Worm (Caenorhabditis elegans) whole organism, L4/young adult: ENCODE data around the gene Y44A6C.1.

Experiments used
- W03F9.2 ChIP-seq: fragments of 150-350 bp; optimal IDR thresholded peaks from 2 replicates; lab custom pipeline; 2014; ENCODE audit warnings: missing biosample characterization, missing genetic modification characterization
- dao-5 ChIP-seq: sonication (generic microtip); optimal IDR thresholded peaks from 2 replicates; lab custom pipeline; 2016; ENCODE audit warnings: missing genotype, missing genetic modification characterization, moderate library complexity, missing compliant biosample characterization
- him-1 ChIP-seq: sonication (generic microtip); optimal IDR thresholded peaks from 2 replicates; lab custom pipeline; 2016; ENCODE audit warnings: missing genotype, missing genetic modification reagents, missing genetic modification characterization, missing compliant biosample characterization

Gene Y44A6C.1

DNA sequence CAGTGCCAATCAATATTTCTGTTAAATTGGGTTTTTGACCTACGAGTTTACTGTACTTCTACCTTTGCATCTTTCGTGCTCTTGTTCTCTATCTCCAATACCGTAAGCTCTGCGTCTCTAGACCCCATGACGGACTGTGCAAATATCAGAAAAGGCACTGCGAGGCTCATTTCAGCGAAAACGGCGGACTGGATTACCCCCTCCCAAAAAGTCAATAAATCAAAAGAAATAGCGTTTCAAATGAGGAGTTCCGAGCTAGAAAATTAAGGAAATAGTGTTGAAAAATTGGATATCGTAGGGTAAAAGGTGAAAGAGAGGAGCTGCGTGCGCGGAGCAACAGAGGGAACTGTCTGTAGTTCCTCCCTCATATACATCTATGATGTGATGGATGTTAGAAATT lies 48.0 kb downstream of the Y44A6C.1 start:
- no peak for TF ChIP-seq dao-5
- TF ChIP-seq W03F9.2 (tag; lab: Kevin White, UChicago), result no peak
- TF ChIP-seq him-1 (tag; lab: Kevin White, UChicago), result no peak

DNA sequence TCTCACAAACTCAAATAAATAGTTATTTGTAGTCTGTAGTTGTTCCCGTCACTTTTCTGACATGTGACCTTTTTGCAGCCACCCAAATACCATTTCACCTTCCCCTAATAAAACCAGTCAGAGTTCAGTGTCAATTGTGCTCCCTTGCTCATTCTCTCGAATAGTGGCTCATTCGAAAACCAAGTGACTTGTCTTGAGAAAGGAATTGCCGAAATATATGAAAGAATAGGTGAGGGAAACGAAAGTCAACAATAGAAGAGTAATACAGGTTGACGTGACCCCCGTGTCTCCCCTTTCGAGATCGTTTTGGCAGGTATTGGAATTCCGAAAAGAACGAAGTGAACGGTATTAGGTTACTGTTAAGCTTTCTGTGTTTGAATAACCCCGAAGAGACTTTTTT lies 49.5 kb downstream of the Y44A6C.1 start:
- no peak for TF ChIP-seq W03F9.2 (tag; lab: Kevin White, UChicago)
- TF ChIP-seq him-1 (tag; lab: Kevin White, UChicago), result no peak
- no peak for TF ChIP-seq dao-5
